Worm (Caenorhabditis elegans) whole organism, L4/young adult: ENCODE measurements around the gene F54D5.5.

ENCODE experiments used
- W03F9.2 ChIP-seq: fragments of 150-350 bp; optimal IDR thresholded peaks from 2 replicates; lab custom pipeline; 2014; ENCODE audit warnings: missing biosample characterization, missing genetic modification characterization
- dao-5 ChIP-seq: sonication (generic microtip); optimal IDR thresholded peaks from 2 replicates; lab custom pipeline; 2016; ENCODE audit warnings: missing genotype, missing genetic modification characterization, moderate library complexity, missing compliant biosample characterization
- him-1 ChIP-seq: sonication (generic microtip); optimal IDR thresholded peaks from 2 replicates; lab custom pipeline; 2016; ENCODE audit warnings: missing genotype, missing genetic modification reagents, missing genetic modification characterization, missing compliant biosample characterization

The F54D5.5 gene

DNA sequence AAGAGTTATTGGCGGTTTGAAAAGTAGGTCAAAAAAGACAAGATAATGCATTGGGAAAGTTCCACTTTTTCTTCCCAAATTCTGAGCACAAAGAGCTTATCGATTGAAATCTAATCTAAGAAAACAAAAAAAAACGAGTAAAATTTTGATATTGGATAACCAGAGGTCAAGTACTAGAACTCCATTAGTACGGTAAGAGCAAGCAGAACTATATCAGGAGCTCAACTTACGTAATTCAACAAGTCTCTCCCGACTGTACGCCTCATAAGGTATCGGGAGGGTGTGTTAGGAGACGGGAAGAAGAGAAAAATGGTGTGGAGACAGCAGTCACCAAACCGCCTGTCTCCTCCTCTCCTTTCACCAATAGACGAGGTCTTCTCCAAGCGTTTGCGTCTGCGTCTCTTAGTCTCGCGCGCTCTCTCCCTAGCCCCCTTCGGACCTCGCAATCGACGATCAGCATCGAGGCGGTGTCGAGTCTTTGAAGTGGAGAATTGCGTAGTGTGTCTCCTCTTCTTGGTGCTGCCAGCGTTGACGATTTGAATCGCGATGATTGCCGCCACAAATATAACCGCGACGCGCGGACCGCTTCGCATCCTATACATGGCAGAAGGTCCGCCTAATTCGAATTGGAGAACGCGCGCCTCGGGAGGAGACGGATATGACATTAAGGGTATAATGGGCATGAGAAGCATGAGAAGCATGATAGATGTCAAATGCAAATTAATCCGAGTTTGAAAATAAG, at the start of gene F54D5.5:
Gene F54D5.5 (minus strand): TSS at position 51 of the 742 bp plus-strand sequence.
- no peak for TF ChIP-seq him-1 (tag; lab: Kevin White, UChicago)
- no peak for TF ChIP-seq W03F9.2 (tag; lab: Kevin White, UChicago)
- TF ChIP-seq dao-5 (tag; lab: Kevin White, UChicago) = no peak

ce11 chrII:11616333-11616942, 49.6 kb upstream of the F54D5.5 start:
- TF ChIP-seq W03F9.2 (tag; lab: Kevin White, UChicago) (no peak), dao-5 (tag; lab: Kevin White, UChicago) (no peak), him-1 (tag; lab: Kevin White, UChicago) (no peak)

DNA sequence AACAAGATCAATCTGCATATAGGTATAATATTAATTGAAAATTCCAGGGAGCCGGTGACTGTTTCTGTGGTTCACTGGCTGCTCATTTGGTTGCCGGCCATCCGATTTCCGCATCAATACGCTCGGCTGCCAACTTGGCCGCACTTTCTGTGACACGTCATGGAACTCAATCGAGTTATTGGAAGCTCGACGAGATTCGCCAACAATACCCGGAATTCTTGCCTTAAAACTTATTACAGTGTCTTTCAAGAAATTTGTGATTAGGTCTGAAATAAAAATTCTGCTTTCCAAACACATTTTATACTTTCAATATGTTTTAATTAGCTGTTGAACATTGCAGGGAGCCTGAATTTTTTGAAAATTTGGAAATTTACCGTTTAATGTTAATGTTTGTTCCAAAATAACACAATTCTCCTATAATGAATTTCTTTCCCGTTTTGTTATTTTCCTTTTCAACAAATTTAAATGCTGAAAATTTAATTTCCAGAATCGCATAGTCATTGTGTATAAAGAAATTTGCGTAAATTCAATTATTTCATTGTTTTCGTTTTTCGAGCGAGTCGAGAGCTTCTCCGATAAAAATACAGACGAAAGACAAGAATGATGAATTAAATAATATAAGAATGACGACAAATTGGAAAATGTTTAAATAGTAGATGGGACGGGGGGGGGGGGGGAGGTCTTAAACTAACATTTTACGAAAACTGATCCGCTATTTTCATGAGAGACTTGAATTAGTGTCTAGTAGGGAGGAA, 47.5 kb upstream of the F54D5.5 start:
- TF ChIP-seq dao-5 (tag; lab: Kevin White, UChicago) (no peak), him-1 (tag; lab: Kevin White, UChicago) (no peak), W03F9.2 (tag; lab: Kevin White, UChicago) (no peak)

DNA sequence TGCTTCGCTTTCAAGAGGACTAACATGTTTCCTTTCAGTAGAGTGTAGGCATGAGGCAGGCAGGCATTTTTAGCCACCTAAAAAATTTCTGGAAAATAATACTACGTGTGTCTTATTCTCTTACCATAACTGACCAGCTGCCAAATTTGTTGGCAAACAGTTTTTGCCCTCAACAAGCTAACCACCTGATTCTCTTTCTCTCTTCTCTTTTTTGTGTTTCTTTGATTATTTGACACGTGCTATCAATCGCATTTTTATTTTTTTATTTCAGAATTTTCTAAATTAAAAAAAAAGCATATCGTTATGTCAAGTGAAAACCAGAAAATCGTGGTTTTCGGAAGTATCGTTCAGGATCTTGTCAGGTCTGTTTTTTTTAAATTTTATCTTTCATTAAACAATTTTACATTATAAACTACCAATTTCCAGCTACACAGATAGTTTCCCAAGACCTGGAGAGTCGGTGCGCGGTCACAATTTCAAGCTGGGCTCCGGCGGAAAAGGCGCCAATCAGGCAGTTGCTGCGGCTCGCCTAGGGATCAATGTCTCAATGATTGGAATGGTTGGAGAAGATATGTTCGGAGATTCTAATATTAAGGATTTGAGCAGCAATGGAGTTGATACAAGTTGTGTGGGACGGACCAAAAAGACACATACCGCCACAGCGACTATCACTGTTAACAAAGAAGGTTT, 45.4 kb upstream of the F54D5.5 start, which contains the start of gene F07A11.5:
Gene F07A11.5 (plus strand): TSS at position 267 of the 690 bp plus-strand sequence.
- TF ChIP-seq W03F9.2 (tag; lab: Kevin White, UChicago) = no peak
- TF ChIP-seq dao-5 (tag; lab: Kevin White, UChicago) = no peak
- no peak for TF ChIP-seq him-1 (tag; lab: Kevin White, UChicago)

- TF ChIP-seq W03F9.2 (tag; lab: Kevin White, UChicago) (no peak), dao-5 (tag; lab: Kevin White, UChicago) (no peak), him-1 (tag; lab: Kevin White, UChicago) (no peak)
Measured at ce11 chrII:11611462-11611861, 44.6 kb upstream of the F54D5.5 start.

- no peak for TF ChIP-seq him-1 (tag; lab: Kevin White, UChicago)
Measured at ce11 chrII:11604613-11605012, 37.8 kb upstream of the F54D5.5 start.

ce11 chrII:11602387-11602960, 35.7 kb upstream of the F54D5.5 start:
- TF ChIP-seq him-1 (tag; lab: Kevin White, UChicago) (no peak), W03F9.2 (tag; lab: Kevin White, UChicago) (no peak), dao-5 (tag; lab: Kevin White, UChicago) (no peak)

DNA sequence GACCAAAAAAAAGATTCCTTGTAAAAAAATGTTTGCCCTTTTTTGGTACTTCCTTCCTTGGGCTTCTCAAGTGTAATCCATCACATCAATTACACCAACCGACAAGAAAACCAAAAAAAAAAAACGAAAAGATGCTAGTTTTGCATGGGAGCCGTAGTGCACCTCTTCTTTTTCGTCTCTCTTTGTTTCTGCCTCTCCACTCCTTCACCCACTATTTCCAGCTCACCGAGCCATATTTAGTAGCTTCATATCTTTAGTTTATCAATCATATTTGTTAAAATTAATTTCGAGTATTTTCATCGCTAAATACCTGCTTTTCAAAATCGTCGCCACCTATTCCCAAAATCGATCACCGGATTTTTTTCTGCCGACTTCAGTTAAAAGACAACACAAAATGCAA, 33.9 kb upstream of the F54D5.5 start, which contains the start of gene F07A11.4:
Gene F07A11.4 (plus strand): TSS at position 301 of the 400 bp plus-strand sequence.
- TF ChIP-seq W03F9.2 (tag; lab: Kevin White, UChicago) = no peak
- TF ChIP-seq dao-5 (tag; lab: Kevin White, UChicago) = no peak
- no peak for TF ChIP-seq him-1 (tag; lab: Kevin White, UChicago)

- TF ChIP-seq W03F9.2 (tag; lab: Kevin White, UChicago) (no peak), him-1 (tag; lab: Kevin White, UChicago) (no peak), dao-5 (tag; lab: Kevin White, UChicago) (no peak)
Measured at ce11 chrII:11599751-11600150, 32.9 kb upstream of the F54D5.5 start, which contains the start of gene npp-5. TSS of gene npp-5 (minus strand) at chrII:11599809.

DNA sequence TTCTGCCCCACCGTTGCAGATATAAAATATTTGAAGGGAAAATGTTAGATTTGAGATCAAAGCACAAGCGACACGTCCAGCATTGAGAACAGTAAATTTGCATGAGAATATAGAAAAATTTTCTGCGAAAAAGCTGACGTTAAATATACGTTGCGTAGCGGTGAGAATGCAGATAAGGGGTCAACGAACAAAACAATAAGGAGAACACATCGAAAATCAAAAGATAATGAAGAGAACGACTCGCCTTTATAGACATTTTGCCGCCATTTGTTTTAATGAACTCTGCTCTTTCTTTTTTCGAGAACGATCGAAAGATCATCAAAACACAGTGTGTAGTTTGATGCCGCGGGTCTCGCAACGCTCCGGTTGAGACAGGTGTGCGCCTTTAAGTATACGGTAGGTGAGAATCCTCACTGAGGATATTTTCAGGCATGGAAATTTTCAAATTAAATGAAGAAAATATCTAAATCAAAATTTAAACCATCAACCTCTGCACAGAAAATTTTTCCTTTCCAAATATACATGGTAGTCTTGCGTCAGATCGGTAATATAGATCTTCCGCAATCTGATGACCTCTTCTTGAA, 29.4 kb upstream of the F54D5.5 start:
- TF ChIP-seq him-1 (tag; lab: Kevin White, UChicago) = no peak
- no peak for TF ChIP-seq dao-5 (tag; lab: Kevin White, UChicago)
- no peak for TF ChIP-seq W03F9.2 (tag; lab: Kevin White, UChicago)

DNA sequence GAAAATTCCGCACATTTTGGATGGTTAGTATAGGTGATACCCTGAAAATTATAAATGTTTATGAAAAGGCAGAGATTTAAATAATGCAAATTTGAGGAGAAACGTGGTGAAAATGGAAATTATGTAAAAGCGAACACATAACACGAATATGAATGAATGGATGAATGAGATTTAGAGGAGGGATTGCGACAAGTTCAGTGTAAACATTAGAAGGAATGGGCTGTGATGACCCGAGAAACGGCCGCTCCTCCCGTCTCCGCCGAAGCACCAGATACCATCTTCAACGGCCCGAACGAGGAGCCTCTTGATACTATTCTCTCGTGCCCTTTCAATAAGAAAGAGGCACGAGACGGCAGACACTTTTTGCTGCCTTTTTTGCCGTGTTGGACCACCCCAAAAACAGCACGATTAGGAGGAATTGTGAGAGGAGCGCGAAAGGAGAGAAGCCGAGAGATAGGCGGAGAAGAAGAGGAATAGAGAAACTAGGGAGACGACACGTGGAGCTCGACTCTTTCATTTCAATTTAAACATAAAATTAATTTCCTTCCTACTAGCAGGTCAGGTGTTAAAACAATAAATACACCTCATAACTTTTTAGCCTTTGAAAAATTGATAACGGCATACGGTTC, 28.7 kb upstream of the F54D5.5 start, which contains the start of gene gfat-1:
Gene gfat-1 (minus strand): TSS at position 51 of the 629 bp plus-strand sequence.
- TF ChIP-seq him-1 (tag; lab: Kevin White, UChicago) = no peak
- TF ChIP-seq dao-5 (tag; lab: Kevin White, UChicago) = no peak
- TF ChIP-seq W03F9.2 (tag; lab: Kevin White, UChicago) = no peak
